Worm (Caenorhabditis elegans) whole organism, midembryonic: ENCODE data around the gene nhr-19.

Experiments
- T22C8.4 ChIP-seq: fragments of 200-800 bp; sonication (Bioruptor generic); IDR thresholded peaks from 2 replicates; pipeline ENCODE4 v1.3.6; 2022; ENCODE audit warnings: missing genetic modification characterization, missing compliant biosample characterization
- cog-1 ChIP-seq: sonication (generic microtip); optimal IDR thresholded peaks from 2 replicates; lab custom pipeline; 2016; ENCODE audit warnings: missing genetic modification characterization, missing compliant biosample characterization
- flt-1 ChIP-seq: fragments of 200-800 bp; sonication (Bioruptor generic); IDR thresholded peaks from 2 replicates; pipeline ENCODE4 v1.3.6; 2022; ENCODE audit warnings: missing genetic modification characterization, missing compliant biosample characterization
- klf-2 ChIP-seq: fragments of 200-800 bp; sonication (Bioruptor generic); conservative IDR thresholded peaks from 2 replicates; pipeline ENCODE4 v1.3.6; 2022; ENCODE audit warnings: missing genetic modification reagents, missing genetic modification characterization, missing compliant biosample characterization
- med-1 ChIP-seq: sonication (generic microtip); optimal IDR thresholded peaks from 2 replicates; lab custom pipeline; 2017; ENCODE audit warnings: missing genetic modification characterization, mild to moderate bottlenecking, missing compliant biosample characterization, antibody characterized with exemption, missing genetic modification reagents; ENCODE audit not compliant: insufficient read depth
- ref-1 ChIP-seq: fragments of 200-800 bp; sonication (Bioruptor generic); conservative IDR thresholded peaks from 2 replicates; pipeline ENCODE4 v1.3.6; 2022; ENCODE audit warnings: missing genetic modification reagents, missing genetic modification characterization, missing compliant biosample characterization
- tab-1 ChIP-seq: fragments of 200-800 bp; sonication (Bioruptor generic); IDR thresholded peaks from 2 replicates; pipeline ENCODE4 v1.3.6; 2022; ENCODE audit warnings: missing genetic modification characterization, missing compliant biosample characterization
- ztf-29 ChIP-seq: fragments of 200-800 bp; sonication (Bioruptor generic); IDR thresholded peaks from 2 replicates; pipeline ENCODE4 v1.3.6; 2022; ENCODE audit warnings: missing genetic modification reagents, missing genetic modification characterization, missing compliant biosample characterization

ce11 chrII:9601069-9601468 lies 4.3 kb downstream of the nhr-19 start:
- TF ChIP-seq flt-1 (GFP tag; lab: Robert Waterston, UW): no peak
- no peak for TF ChIP-seq cog-1 (tag; lab: Kevin White, UChicago)
- no peak for TF ChIP-seq ref-1 (GFP tag; lab: Robert Waterston, UW)
- TF ChIP-seq tab-1 (GFP tag; lab: Robert Waterston, UW): no peak
- TF ChIP-seq ztf-29 (GFP tag; lab: Robert Waterston, UW): no peak
- no peak for TF ChIP-seq klf-2
- no peak for TF ChIP-seq med-1
- no peak for TF ChIP-seq T22C8.4 (GFP tag; lab: Robert Waterston, UW)
